Worm (Caenorhabditis elegans) whole organism, young adult: ENCODE data around the gene H39E23.2.

ENCODE experiments used
- B0261.1 ChIP-seq: sonication (generic microtip); optimal IDR thresholded peaks from 2 replicates; lab custom pipeline; 2016; ENCODE audit warnings: mild to moderate bottlenecking, missing genetic modification characterization, moderate library complexity, missing compliant biosample characterization
- B0336.3 ChIP-seq: fragments of 200-800 bp; sonication (Bioruptor generic); IDR thresholded peaks from 2 replicates; pipeline ENCODE4 v1.3.6; 2022; ENCODE audit warnings: missing genetic modification characterization, missing compliant biosample characterization
- F22D6.2 ChIP-seq: sonication (generic microtip); optimal IDR thresholded peaks from 2 replicates; lab custom pipeline; 2016; ENCODE audit warnings: mild to moderate bottlenecking, missing genetic modification characterization, missing compliant biosample characterization
- F23B12.7 ChIP-seq: sonication (generic microtip); optimal IDR thresholded peaks from 2 replicates; lab custom pipeline; 2017; ENCODE audit warnings: missing genetic modification characterization, mild to moderate bottlenecking, missing compliant biosample characterization, antibody characterized with exemption, moderate library complexity; ENCODE audit not compliant: insufficient read depth
- F49E8.2 ChIP-seq: sonication (generic microtip); optimal IDR thresholded peaks from 3 replicates; lab custom pipeline; 2017; ENCODE audit warnings: missing genetic modification characterization, mild to moderate bottlenecking, missing compliant biosample characterization, antibody characterized with exemption, moderate library complexity; ENCODE audit not compliant: insufficient read depth
- Y53G8AR.9 ChIP-seq: fragments of 200-800 bp; sonication (Bioruptor generic); conservative IDR thresholded peaks from 2 replicates; pipeline ENCODE4 v1.3.6; 2022; ENCODE audit warnings: missing genetic modification reagents, missing genetic modification characterization, missing compliant biosample characterization
- Y56A3A.18 ChIP-seq: fragments of 200-800 bp; sonication (Bioruptor generic); IDR thresholded peaks from 2 replicates; pipeline ENCODE4 v1.3.6; 2022; ENCODE audit warnings: missing genetic modification reagents, missing genetic modification characterization, missing compliant biosample characterization
- Y95B8A.8 ChIP-seq: fragments of 200-800 bp; sonication (Bioruptor generic); IDR thresholded peaks from 2 replicates; pipeline ENCODE4 v1.3.6; 2022; ENCODE audit warnings: missing genetic modification reagents, missing genetic modification characterization, missing compliant biosample characterization
- aptf-2 ChIP-seq: fragments of 200-800 bp; sonication (Bioruptor generic); conservative IDR thresholded peaks from 2 replicates; pipeline ENCODE4 v1.3.6; 2022; ENCODE audit warnings: missing genetic modification reagents, missing genetic modification characterization, missing compliant biosample characterization
- athp-1 ChIP-seq: sonication (generic microtip); optimal IDR thresholded peaks from 2 replicates; lab custom pipeline; 2017; ENCODE audit warnings: mild to moderate bottlenecking, missing genetic modification characterization, missing compliant biosample characterization
- attf-6 ChIP-seq: fragments of 200-800 bp; sonication (Bioruptor generic); IDR thresholded peaks from 2 replicates; pipeline ENCODE4 v1.3.6; 2022; ENCODE audit warnings: missing genetic modification reagents, missing genetic modification characterization, missing compliant biosample characterization
- cebp-2 ChIP-seq: fragments of 200-800 bp; sonication (Bioruptor generic); IDR thresholded peaks from 2 replicates; pipeline ENCODE4 v1.3.6; 2022; ENCODE audit warnings: missing genetic modification characterization, missing compliant biosample characterization
- ceh-58 ChIP-seq: fragments of 200-800 bp; sonication (Bioruptor generic); IDR thresholded peaks from 2 replicates; pipeline ENCODE4 v1.3.6; 2022; ENCODE audit warnings: missing genetic modification characterization, missing compliant biosample characterization
- ceh-91 ChIP-seq: fragments of 200-800 bp; sonication (Bioruptor generic); IDR thresholded peaks from 2 replicates; pipeline ENCODE4 v1.3.6; 2022; ENCODE audit warnings: missing genetic modification reagents, missing genetic modification characterization, missing compliant biosample characterization
- chd-7 ChIP-seq: sonication (generic microtip); optimal IDR thresholded peaks from 2 replicates; lab custom pipeline; 2016; ENCODE audit warnings: mild to moderate bottlenecking, missing genetic modification characterization, moderate library complexity, missing compliant biosample characterization
- die-1 ChIP-seq: sonication (generic microtip); optimal IDR thresholded peaks from 2 replicates; lab custom pipeline; 2016; ENCODE audit warnings: missing genotype, mild to moderate bottlenecking, missing genetic modification characterization, missing compliant biosample characterization
- dpff-1 ChIP-seq: sonication (generic microtip); optimal IDR thresholded peaks from 2 replicates; lab custom pipeline; 2017; ENCODE audit warnings: mild to moderate bottlenecking, missing genetic modification characterization, missing compliant biosample characterization
- dpl-1 ChIP-seq: fragments of 150-350 bp; optimal IDR thresholded peaks from 2 replicates; lab custom pipeline; 2014; ENCODE audit warnings: missing biosample characterization, missing genetic modification reagents, missing genetic modification characterization
- egl-44 ChIP-seq: fragments of 200-800 bp; sonication (Bioruptor generic); IDR thresholded peaks from 2 replicates; pipeline ENCODE4 v1.3.6; 2022; ENCODE audit warnings: missing genetic modification reagents, missing genetic modification characterization, missing compliant biosample characterization
- him-1 ChIP-seq: sonication (generic microtip); optimal IDR thresholded peaks from 2 replicates; lab custom pipeline; 2016; ENCODE audit warnings: missing genotype, missing genetic modification reagents, missing genetic modification characterization, missing compliant biosample characterization
- hmg-20 ChIP-seq: fragments of 200-800 bp; sonication (Bioruptor generic); IDR thresholded peaks from 2 replicates; pipeline ENCODE4 v1.3.6; 2022; ENCODE audit warnings: missing genetic modification reagents, missing genetic modification characterization, missing compliant biosample characterization
- lag-1 ChIP-seq: fragments of 200-800 bp; sonication (Bioruptor generic); IDR thresholded peaks from 2 replicates; pipeline ENCODE4 v1.3.6; 2022; ENCODE audit warnings: missing genetic modification reagents, missing genetic modification characterization, missing compliant biosample characterization
- let-526 ChIP-seq: fragments of 200-800 bp; sonication (Bioruptor generic); IDR thresholded peaks from 2 replicates; pipeline ENCODE4 v1.3.6; 2022; ENCODE audit warnings: missing genetic modification reagents, missing genetic modification characterization, missing compliant biosample characterization
- lin-35 ChIP-seq, 3 experiments: fragments of 150-350 bp in 2 of 3; sonication (generic microtip) in 1 of 3; optimal IDR thresholded peaks; 2 replicates each; lab custom pipeline; 2014 to 2018; ENCODE audit warnings: missing biosample characterization in 3 of 3, missing genetic modification characterization in 3 of 3, missing genetic modification reagents in 3 of 3
- lin-40 ChIP-seq: sonication (generic microtip); optimal IDR thresholded peaks from 2 replicates; lab custom pipeline; 2016; ENCODE audit warnings: missing genetic modification characterization, mild to moderate bottlenecking, missing compliant biosample characterization, missing genotype, missing genetic modification reagents
- lin-54 ChIP-seq: fragments of 200-800 bp; sonication (Bioruptor generic); optimal IDR thresholded peaks from 2 replicates; lab custom pipeline; 2018; ENCODE audit warnings: mild to moderate bottlenecking, missing genetic modification characterization, missing compliant biosample characterization
- lir-1 ChIP-seq: fragments of 200-800 bp; sonication (Bioruptor generic); conservative IDR thresholded peaks from 2 replicates; pipeline ENCODE4 v1.3.6; 2022; ENCODE audit warnings: missing genetic modification reagents, missing genetic modification characterization, missing compliant biosample characterization
- lsy-27 ChIP-seq: sonication (generic microtip); optimal IDR thresholded peaks from 2 replicates; lab custom pipeline; 2017; ENCODE audit warnings: missing genetic modification characterization, mild to moderate bottlenecking, missing compliant biosample characterization, antibody characterized with exemption, missing genotype, borderline replicate concordance; ENCODE audit not compliant: insufficient read depth
- madf-3 ChIP-seq: fragments of 200-800 bp; sonication (Bioruptor generic); IDR thresholded peaks from 2 replicates; pipeline ENCODE4 v1.3.6; 2022; ENCODE audit warnings: missing genetic modification reagents, missing genetic modification characterization, missing compliant biosample characterization
- nfya-1 ChIP-seq: sonication (generic microtip); optimal IDR thresholded peaks from 2 replicates; lab custom pipeline; 2017; ENCODE audit warnings: antibody characterized with exemption, missing compliant biosample characterization, missing genetic modification characterization, borderline replicate concordance; ENCODE audit not compliant: insufficient read depth
- nhr-120 ChIP-seq: fragments of 200-800 bp; sonication (Bioruptor generic); IDR thresholded peaks from 2 replicates; pipeline ENCODE4 v1.3.6; 2022; ENCODE audit warnings: missing genetic modification characterization, missing compliant biosample characterization
- nhr-179 ChIP-seq: sonication (generic microtip); optimal IDR thresholded peaks from 2 replicates; lab custom pipeline; 2016; ENCODE audit warnings: mild to moderate bottlenecking, missing genetic modification characterization, missing compliant biosample characterization
- pbrm-1 ChIP-seq: fragments of 200-800 bp; sonication (Bioruptor generic); IDR thresholded peaks from 2 replicates; pipeline ENCODE4 v1.3.6; 2022; ENCODE audit warnings: missing genetic modification reagents, missing genetic modification characterization, missing compliant biosample characterization
- rpc-1 ChIP-seq, 2 experiments: fragments of 150-350 bp in 1 of 2; sonication (generic microtip) in 1 of 2; optimal IDR thresholded peaks; 2 replicates each; lab custom pipeline; 2014 to 2018; ENCODE audit warnings: missing biosample characterization in 1 of 2, missing genetic modification characterization in 1 of 2, missing genetic modification reagents in 1 of 2, missing genotype in 1 of 2
- snpc-1.3 ChIP-seq: sonication (generic microtip); optimal IDR thresholded peaks from 2 replicates; lab custom pipeline; 2017; ENCODE audit warnings: missing genetic modification characterization, mild to moderate bottlenecking, missing compliant biosample characterization, antibody characterized with exemption, moderate library complexity, missing genotype, missing genetic modification reagents; ENCODE audit not compliant: insufficient read depth
- tbx-9 ChIP-seq: sonication (generic microtip); optimal IDR thresholded peaks from 2 replicates; lab custom pipeline; 2016; ENCODE audit warnings: borderline replicate concordance, missing genetic modification characterization, inconsistent platforms, missing compliant biosample characterization
- tlf-1 ChIP-seq: fragments of 200-800 bp; sonication (Bioruptor generic); optimal IDR thresholded peaks from 2 replicates; lab custom pipeline; 2018; ENCODE audit warnings: mild to moderate bottlenecking, missing genetic modification characterization, missing compliant biosample characterization
- ztf-25 ChIP-seq: fragments of 200-800 bp; sonication (Bioruptor generic); IDR thresholded peaks from 2 replicates; pipeline ENCODE4 v1.3.6; 2022; ENCODE audit warnings: missing genetic modification reagents, missing genetic modification characterization, missing compliant biosample characterization

H39E23.2 gene

ce11 chrV:14067816-14068296 lies 42.3 kb upstream of the H39E23.2 start, which contains the start of gene D1086.17:
D1086.17 (plus strand) TSS chrV:14067866.
- TF ChIP-seq B0336.3 (GFP tag; lab: Robert Waterston, UW) (no peak), rpc-1 (optimal IDR thresholded peaks at IDR 0.05; lab: Kevin White, UChicago) (no peak), rpc-1 (tag; optimal IDR thresholded peaks at IDR 0.05; lab: Kevin White, UChicago) (no peak), lag-1 (GFP tag; lab: Robert Waterston, UW) (no peak)
- TF ChIP-seq, all 124 proteins: peak for 0

- TF ChIP-seq attf-6 (GFP tag; lab: Robert Waterston, UW) (no peak), dpff-1 (no peak)
- TF ChIP-seq, all 124 proteins: peak for 0
Measured at ce11 chrV:14069899-14070298, 40.2 kb upstream of the H39E23.2 start.

- TF ChIP-seq F23B12.7 (no peak), tbx-9 (tag; lab: Kevin White, UChicago) (no peak), cebp-2 (no peak), lin-54 (GFP tag; lab: Kevin White, UChicago) (no peak), lir-1 (GFP tag; lab: Robert Waterston, UW) (no peak), ceh-91 (GFP tag; lab: Robert Waterston, UW) (no peak), ceh-58 (GFP tag; lab: Robert Waterston, UW) (no peak), athp-1 (no peak), Y95B8A.8 (GFP tag; lab: Robert Waterston, UW) (no peak), F49E8.2 (tag; lab: Kevin White, UChicago) (no peak), chd-7 (no peak), nfya-1 (tag; lab: Kevin White, UChicago) (no peak), rpc-1 (optimal IDR thresholded peaks at IDR 0.05; lab: Kevin White, UChicago) (no peak), rpc-1 (tag; optimal IDR thresholded peaks at IDR 0.05; lab: Kevin White, UChicago) (no peak), hmg-20 (GFP tag; lab: Robert Waterston, UW) (no peak), egl-44 (GFP tag; lab: Robert Waterston, UW) (no peak), snpc-1.3 (no peak), lsy-27 (tag; lab: Kevin White, UChicago) (no peak), aptf-2 (GFP tag; lab: Robert Waterston, UW) (no peak)
Measured at ce11 chrV:14074160-14074559, 36.0 kb upstream of the H39E23.2 start, which contains the start of gene D1086.11. D1086.11 (plus strand) TSS chrV:14074460.

ce11 chrV:14079501-14079900 lies 30.6 kb upstream of the H39E23.2 start, which contains the start of gene D1086.6:
D1086.6 (plus strand) TSS chrV:14079801.
- TF ChIP-seq nhr-120 (GFP tag; lab: Robert Waterston, UW) (no peak), ztf-25 (GFP tag; lab: Robert Waterston, UW) (no peak), die-1 (tag; lab: Kevin White, UChicago) (no peak), lin-40 (tag; lab: Kevin White, UChicago) (no peak), madf-3 (no peak), F23B12.7 (no peak), him-1 (tag; lab: Kevin White, UChicago) (no peak), Y53G8AR.9 (GFP tag; lab: Robert Waterston, UW) (no peak), Y56A3A.18 (no peak), rpc-1 (optimal IDR thresholded peaks at IDR 0.05; lab: Kevin White, UChicago) (no peak), rpc-1 (tag; optimal IDR thresholded peaks at IDR 0.05; lab: Kevin White, UChicago) (no peak), nhr-179 (no peak), dpl-1 (GFP tag; lab: Kevin White, UChicago) (no peak), F22D6.2 (tag; lab: Kevin White, UChicago) (no peak), tlf-1 (GFP tag; lab: Kevin White, UChicago) (no peak), lin-35 (GFP tag; optimal IDR thresholded peaks at IDR 0.05; lab: Kevin White, UChicago) (no peak), pbrm-1 (GFP tag; lab: Robert Waterston, UW) (no peak), let-526 (GFP tag; lab: Robert Waterston, UW) (no peak), B0261.1 (tag; lab: Kevin White, UChicago) (no peak)
